Worm (Caenorhabditis elegans) whole organism, L3 larva: ENCODE results near the gene tim-1.

Experiments used
- R02D3.7 ChIP-seq: fragments of 150-350 bp; optimal IDR thresholded peaks from 2 replicates; lab custom pipeline; 2014; ENCODE audit warnings: missing biosample characterization, missing genetic modification characterization
- ZK546.5 ChIP-seq: sonication (generic microtip); optimal IDR thresholded peaks from 2 replicates; lab custom pipeline; 2017; ENCODE audit warnings: missing biosample characterization, missing genetic modification characterization
- aly-2 ChIP-seq: fragments of 150-350 bp; optimal IDR thresholded peaks from 2 replicates; lab custom pipeline; 2014; ENCODE audit warnings: missing biosample characterization, missing genetic modification characterization
- ama-1 ChIP-seq: fragments of 150-350 bp; optimal IDR thresholded peaks from 2 replicates; lab custom pipeline; 2018
- ceh-16 ChIP-seq: sonication (generic microtip); optimal IDR thresholded peaks from 2 replicates; lab custom pipeline; 2017; ENCODE audit warnings: missing biosample characterization, missing genetic modification characterization
- ceh-28 ChIP-seq: fragments of 150-350 bp; optimal IDR thresholded peaks from 2 replicates; lab custom pipeline; 2014; ENCODE audit warnings: missing biosample characterization, missing genetic modification reagents, missing genetic modification characterization
- ceh-9 ChIP-seq: sonication (generic microtip); optimal IDR thresholded peaks from 2 replicates; lab custom pipeline; 2018; ENCODE audit warnings: missing biosample characterization, missing genetic modification characterization
- egl-27 ChIP-seq: sonication (generic microtip); optimal IDR thresholded peaks from 4 replicates; lab custom pipeline; 2017; ENCODE audit warnings: missing biosample characterization, missing genetic modification reagents, missing genetic modification characterization
- elt-2 ChIP-seq: sonication (generic microtip); optimal IDR thresholded peaks from 2 replicates; lab custom pipeline; 2016; ENCODE audit warnings: missing genetic modification reagents, mild to moderate bottlenecking, missing genetic modification characterization, missing compliant biosample characterization
- elt-3 ChIP-seq, 3 experiments: fragments of 150-350 bp in 1 of 3; sonication (generic microtip) in 2 of 3; optimal IDR thresholded peaks; 2 replicates in 2 of 3; 4 replicates in 1 of 3; lab custom pipeline; 2014 to 2017; ENCODE audit warnings: missing biosample characterization in 3 of 3, missing genetic modification characterization in 3 of 3
- fkh-2 ChIP-seq: fragments of 150-350 bp; optimal IDR thresholded peaks from 2 replicates; lab custom pipeline; 2014; ENCODE audit warnings: missing biosample characterization, missing genetic modification reagents, missing genetic modification characterization
- fos-1 ChIP-seq: fragments of 150-350 bp; optimal IDR thresholded peaks from 2 replicates; lab custom pipeline; 2014; ENCODE audit warnings: missing biosample characterization, missing genetic modification characterization
- hmg-11 ChIP-seq: sonication (generic microtip); optimal IDR thresholded peaks from 2 replicates; lab custom pipeline; 2016; ENCODE audit warnings: missing genetic modification characterization, missing compliant biosample characterization
- lin-15B ChIP-seq: fragments of 150-350 bp; optimal IDR thresholded peaks from 2 replicates; lab custom pipeline; 2014; ENCODE audit warnings: missing biosample characterization, missing genetic modification characterization
- lsy-12 ChIP-seq: sonication (generic microtip); optimal IDR thresholded peaks from 2 replicates; lab custom pipeline; 2016; ENCODE audit warnings: mild to moderate bottlenecking, missing genetic modification characterization, missing compliant biosample characterization
- mdl-1 ChIP-seq: fragments of 150-350 bp; optimal IDR thresholded peaks from 2 replicates; lab custom pipeline; 2014; ENCODE audit warnings: missing biosample characterization, missing genetic modification characterization
- mml-1 ChIP-seq: fragments of 150-350 bp; sonication (generic microtip); optimal IDR thresholded peaks from 3 replicates; lab custom pipeline; 2014; ENCODE audit warnings: missing biosample characterization, missing genetic modification characterization
- nfya-1 ChIP-seq: sonication (generic microtip); optimal IDR thresholded peaks from 2 replicates; lab custom pipeline; 2017; ENCODE audit warnings: missing genetic modification characterization, mild to moderate bottlenecking, missing compliant biosample characterization, antibody characterized with exemption, moderate library complexity; ENCODE audit not compliant: insufficient read depth
- nhr-11 ChIP-seq: fragments of 150-350 bp; optimal IDR thresholded peaks from 2 replicates; lab custom pipeline; 2014; ENCODE audit warnings: missing biosample characterization, missing genetic modification characterization
- nhr-12 ChIP-seq: fragments of 150-350 bp; optimal IDR thresholded peaks from 2 replicates; lab custom pipeline; 2014; ENCODE audit warnings: missing biosample characterization, missing genetic modification characterization
- nhr-23 ChIP-seq: fragments of 150-350 bp; optimal IDR thresholded peaks from 2 replicates; lab custom pipeline; 2014; ENCODE audit warnings: missing biosample characterization, missing genetic modification reagents, missing genetic modification characterization
- nhr-237 ChIP-seq: fragments of 150-350 bp; optimal IDR thresholded peaks from 2 replicates; lab custom pipeline; 2014; ENCODE audit warnings: missing biosample characterization, missing genetic modification characterization
- nhr-25 ChIP-seq: sonication (generic microtip); optimal IDR thresholded peaks from 2 replicates; lab custom pipeline; 2017; ENCODE audit warnings: missing biosample characterization, missing genetic modification characterization
- nhr-28 ChIP-seq: fragments of 150-350 bp; optimal IDR thresholded peaks from 2 replicates; lab custom pipeline; 2014; ENCODE audit warnings: missing biosample characterization, missing genetic modification characterization
- nhr-43 ChIP-seq: sonication (generic microtip); optimal IDR thresholded peaks from 2 replicates; lab custom pipeline; 2016; ENCODE audit warnings: mild to moderate bottlenecking, missing genetic modification characterization, missing compliant biosample characterization; ENCODE audit not compliant: poor library complexity, severe bottlenecking
- nhr-76 ChIP-seq: fragments of 150-350 bp; sonication (generic microtip); optimal IDR thresholded peaks from 5 replicates; lab custom pipeline; 2014; ENCODE audit warnings: missing biosample characterization, missing genetic modification characterization
- nhr-77 ChIP-seq: fragments of 150-350 bp; optimal IDR thresholded peaks from 2 replicates; lab custom pipeline; 2014; ENCODE audit warnings: missing biosample characterization, missing genetic modification characterization
- pqm-1 ChIP-seq: fragments of 150-350 bp; optimal IDR thresholded peaks from 2 replicates; lab custom pipeline; 2017; ENCODE audit warnings: missing biosample characterization, missing genetic modification characterization, inconsistent platforms
- sea-2 ChIP-seq: fragments of 150-350 bp; sonication (generic microtip); optimal IDR thresholded peaks from 4 replicates; lab custom pipeline; 2014; ENCODE audit warnings: missing biosample characterization, missing genetic modification reagents, missing genetic modification characterization
- skn-1 ChIP-seq: fragments of 150-350 bp; optimal IDR thresholded peaks from 2 replicates; lab custom pipeline; 2014; ENCODE audit warnings: missing biosample characterization, missing genetic modification characterization
- tbx-2 ChIP-seq: sonication (generic microtip); optimal IDR thresholded peaks from 2 replicates; lab custom pipeline; 2016; ENCODE audit warnings: mild to moderate bottlenecking, missing genetic modification characterization, missing compliant biosample characterization
- unc-39 ChIP-seq: sonication (generic microtip); optimal IDR thresholded peaks from 4 replicates; lab custom pipeline; 2017; ENCODE audit warnings: missing biosample characterization, missing genetic modification characterization
- unc-62 ChIP-seq: fragments of 150-350 bp; sonication (generic microtip); optimal IDR thresholded peaks from 4 replicates; lab custom pipeline; 2014; ENCODE audit warnings: missing biosample characterization, missing genetic modification reagents, missing genetic modification characterization
- zag-1 ChIP-seq: fragments of 150-350 bp; optimal IDR thresholded peaks from 2 replicates; lab custom pipeline; 2014; ENCODE audit warnings: missing biosample characterization, missing genetic modification characterization
- ztf-11 ChIP-seq: fragments of 150-350 bp; optimal IDR thresholded peaks from 2 replicates; lab custom pipeline; 2014; ENCODE audit warnings: missing biosample characterization, missing genetic modification characterization

tim-1 gene

DNA sequence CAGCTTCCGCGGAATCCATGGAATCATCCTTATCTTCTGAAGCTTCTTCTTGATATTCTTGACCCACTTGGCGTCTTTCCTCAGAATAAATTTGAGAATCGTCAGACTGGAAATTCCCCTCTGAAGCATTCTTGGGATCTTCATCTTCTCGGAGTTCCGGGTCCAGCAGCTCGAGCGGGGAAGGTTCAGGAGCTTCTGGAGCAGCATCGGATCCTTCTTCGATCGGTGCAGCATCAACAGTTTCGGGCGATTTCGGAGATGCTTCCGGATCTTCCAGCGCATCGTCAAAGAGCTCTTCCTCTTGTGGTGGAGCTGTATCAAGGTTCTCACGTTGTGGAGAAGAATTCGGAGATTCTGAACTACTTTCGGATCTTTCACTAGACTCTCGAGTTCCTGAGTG lies 42.4 kb downstream of the tim-1 start:
- TF ChIP-seq nhr-25 (tag; lab: Kevin White, UChicago), result no peak
- TF ChIP-seq ztf-11 (tag; lab: Kevin White, UChicago), result no peak
- no peak for TF ChIP-seq fos-1 (tag; lab: Kevin White, UChicago)
- no peak for TF ChIP-seq unc-62
- TF ChIP-seq egl-27 (tag; lab: Kevin White, UChicago), result no peak
- TF ChIP-seq hmg-11 (tag; lab: Kevin White, UChicago), result no peak
- TF ChIP-seq nhr-12 (tag; lab: Kevin White, UChicago), result no peak
- TF ChIP-seq, all 47 proteins: peak for 0

DNA sequence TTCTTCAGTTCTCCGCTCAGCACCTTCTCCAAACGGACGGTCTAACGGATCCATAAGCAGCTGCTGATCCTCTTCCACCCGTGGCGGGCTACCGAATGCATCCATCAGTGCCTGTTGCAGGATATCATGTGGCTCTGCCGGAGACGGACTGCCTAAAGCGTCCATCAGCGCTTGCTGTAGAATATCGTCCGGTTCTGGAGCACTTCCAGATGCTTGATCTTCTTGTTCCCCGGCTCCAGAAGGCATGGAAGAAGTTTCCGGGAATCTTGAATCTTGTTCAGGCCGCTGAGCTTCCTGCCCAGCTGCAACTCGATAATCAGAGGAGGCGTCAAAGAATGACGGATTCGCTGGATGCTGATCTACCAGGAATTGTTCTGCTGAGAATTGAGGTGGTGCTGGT lies 44.7 kb downstream of the tim-1 start:
- TF ChIP-seq nhr-76 (no peak), nhr-28 (no peak), mml-1 (tag; lab: Kevin White, UChicago) (no peak), ceh-28 (no peak), nfya-1 (tag; lab: Kevin White, UChicago) (no peak), elt-2 (tag; lab: Kevin White, UChicago) (no peak), nhr-77 (tag; lab: Kevin White, UChicago) (no peak), zag-1 (tag; lab: Kevin White, UChicago) (no peak), skn-1 (tag; lab: Kevin White, UChicago) (no peak), unc-39 (tag; lab: Kevin White, UChicago) (no peak), nhr-43 (tag; lab: Kevin White, UChicago) (no peak), fkh-2 (tag; lab: Kevin White, UChicago) (no peak), ama-1 (lab: Kevin White, UChicago) (no peak), nhr-11 (tag; lab: Kevin White, UChicago) (no peak)

DNA sequence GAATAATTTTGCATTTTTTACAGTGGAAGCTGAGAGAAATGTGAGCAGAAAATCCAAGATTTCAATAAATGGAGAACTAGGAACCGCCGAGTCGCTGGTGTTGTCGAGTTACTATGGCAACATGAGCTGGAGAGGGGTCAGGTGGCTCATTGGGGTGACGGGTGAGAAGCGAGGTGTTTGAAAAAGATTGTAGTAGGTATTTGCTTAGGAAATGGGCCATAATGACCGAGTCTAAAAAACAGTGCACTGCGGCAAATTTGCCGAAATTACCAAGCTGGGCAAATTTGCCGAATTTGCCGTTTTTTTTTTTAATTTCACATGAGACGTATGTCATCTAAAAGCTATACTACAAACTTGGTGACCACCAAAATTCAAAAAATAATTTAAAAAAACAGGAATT lies 47.5 kb downstream of the tim-1 start, which contains the start of gene osm-12:
TSS of gene osm-12 (minus strand) at position 101 of the 400 bp plus-strand sequence.
- TF ChIP-seq nhr-237, result no peak
- TF ChIP-seq tbx-2, result no peak
- TF ChIP-seq nhr-11 (tag; lab: Kevin White, UChicago), result no peak
- TF ChIP-seq aly-2, result no peak
- TF ChIP-seq egl-27 (tag; lab: Kevin White, UChicago), result no peak
- TF ChIP-seq nhr-23, result no peak
- TF ChIP-seq zag-1 (tag; lab: Kevin White, UChicago), result no peak
- TF ChIP-seq elt-3 (tag; optimal IDR thresholded peaks at IDR 0.05; lab: Kevin White, UChicago), result no peak
- TF ChIP-seq ama-1 (lab: Kevin White, UChicago), result no peak
- no peak for TF ChIP-seq lin-15B
- no peak for TF ChIP-seq pqm-1 (tag; lab: Kevin White, UChicago)
- TF ChIP-seq nhr-12 (tag; lab: Kevin White, UChicago), result no peak
- TF ChIP-seq unc-62, result no peak
- TF ChIP-seq ceh-16 (tag; lab: Kevin White, UChicago), result no peak
- no peak for TF ChIP-seq unc-39 (tag; lab: Kevin White, UChicago)
- no peak for TF ChIP-seq mdl-1 (tag; lab: Kevin White, UChicago)
- no peak for TF ChIP-seq ztf-11 (tag; lab: Kevin White, UChicago)
- TF ChIP-seq ceh-9, result no peak
- TF ChIP-seq, all 47 proteins: peak for 0

DNA sequence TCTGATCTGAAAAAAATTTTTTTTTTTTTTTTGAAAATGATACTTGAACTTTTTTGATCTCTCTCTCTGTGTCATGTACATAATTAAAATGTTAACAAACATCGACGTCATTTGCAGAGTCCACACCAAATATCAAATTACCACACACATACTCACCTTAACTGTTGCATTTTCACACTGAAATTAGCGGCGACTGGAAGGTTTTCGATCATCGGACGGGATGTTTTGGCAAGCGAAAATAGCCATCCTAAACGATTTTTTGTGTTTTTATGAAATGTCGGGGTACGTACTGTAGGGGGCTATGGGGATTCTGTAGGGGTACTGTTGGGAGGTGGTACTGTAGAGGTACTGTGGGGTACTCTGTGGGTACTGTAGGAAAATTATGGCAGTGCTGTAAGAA lies 51.8 kb downstream of the tim-1 start:
- no peak for TF ChIP-seq hmg-11 (tag; lab: Kevin White, UChicago)
- TF ChIP-seq fos-1 (tag; lab: Kevin White, UChicago), result no peak
- TF ChIP-seq unc-39 (tag; lab: Kevin White, UChicago), result no peak
- TF ChIP-seq nhr-25 (tag; lab: Kevin White, UChicago), result no peak
- TF ChIP-seq lsy-12, result no peak

DNA sequence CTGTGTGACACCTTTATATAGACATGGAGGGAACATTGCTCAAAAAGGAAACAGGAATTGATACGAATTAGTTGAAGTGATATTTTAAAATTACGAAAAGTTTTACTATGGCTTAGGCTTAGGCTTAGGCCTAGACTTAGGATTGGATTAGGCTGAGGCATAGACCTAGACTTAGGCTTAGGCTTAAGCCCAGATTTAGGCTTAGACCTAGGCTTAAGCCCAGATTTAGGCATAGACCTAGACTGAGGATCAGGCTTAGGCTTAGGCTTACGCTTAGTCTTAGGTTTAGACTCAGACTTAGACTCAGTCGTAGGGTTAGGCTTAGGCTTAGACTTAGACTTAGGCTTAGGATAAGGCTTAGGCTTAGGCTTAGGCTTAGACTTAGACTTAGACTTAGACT lies 54.0 kb downstream of the tim-1 start:
- TF ChIP-seq nhr-12 (tag; lab: Kevin White, UChicago), result no peak
- TF ChIP-seq nhr-237, result no peak
- TF ChIP-seq R02D3.7, result no peak
- no peak for TF ChIP-seq zag-1 (tag; lab: Kevin White, UChicago)
- TF ChIP-seq mml-1 (tag; lab: Kevin White, UChicago), result no peak
- TF ChIP-seq egl-27 (tag; lab: Kevin White, UChicago), result no peak
- no peak for TF ChIP-seq nhr-25 (tag; lab: Kevin White, UChicago)
- no peak for TF ChIP-seq nhr-23
- no peak for TF ChIP-seq sea-2 (GFP tag; lab: Kevin White, UChicago)
- no peak for TF ChIP-seq pqm-1 (tag; lab: Kevin White, UChicago)
- TF ChIP-seq ceh-16 (tag; lab: Kevin White, UChicago), result no peak
- TF ChIP-seq nhr-76, result no peak
- TF ChIP-seq ZK546.5 (tag; lab: Kevin White, UChicago), result no peak
